Worm (Caenorhabditis elegans): ENCODE data around the gene ZK675.4.
A peak's percentile ranks its signal among the peaks of the same experiment; 100 is the strongest.

The ZK675.4 gene

DNA sequence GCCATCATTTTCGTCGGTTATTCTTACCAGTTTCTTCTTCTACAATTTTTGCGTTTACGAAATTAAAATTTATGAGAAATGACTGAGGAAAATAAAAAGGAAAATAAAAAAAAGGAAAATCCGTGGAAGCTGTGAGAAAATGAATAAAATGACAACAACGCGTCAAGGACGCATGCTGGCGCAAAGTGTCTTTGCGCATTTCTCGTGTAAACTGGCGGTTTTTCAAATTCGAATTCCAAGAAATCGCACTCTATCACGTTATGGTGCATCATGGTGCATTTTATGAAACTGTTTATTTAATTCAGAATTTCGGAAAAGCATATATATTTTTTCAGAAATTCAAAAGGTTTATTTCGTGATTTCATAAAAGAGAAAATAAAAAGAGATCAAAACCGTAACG lies 34.1 kb downstream of the ZK675.4 start, which contains the start of gene dbt-1 (continued):
- TF ChIP-seq lin-11 (tag; optimal IDR thresholded peaks at IDR 0.05), result peak; percentile 76
- peak; percentile 21 for TF ChIP-seq snpc-4 (tag; optimal IDR thresholded peaks at IDR 0.05)
- no peak for TF ChIP-seq peb-1 (tag; optimal IDR thresholded peaks at IDR 0.05)
- TF ChIP-seq ZK546.5 (tag; optimal IDR thresholded peaks at IDR 0.05), result no peak
- no peak for TF ChIP-seq unc-62 (GFP tag; optimal IDR thresholded peaks at IDR 0.05)

DNA sequence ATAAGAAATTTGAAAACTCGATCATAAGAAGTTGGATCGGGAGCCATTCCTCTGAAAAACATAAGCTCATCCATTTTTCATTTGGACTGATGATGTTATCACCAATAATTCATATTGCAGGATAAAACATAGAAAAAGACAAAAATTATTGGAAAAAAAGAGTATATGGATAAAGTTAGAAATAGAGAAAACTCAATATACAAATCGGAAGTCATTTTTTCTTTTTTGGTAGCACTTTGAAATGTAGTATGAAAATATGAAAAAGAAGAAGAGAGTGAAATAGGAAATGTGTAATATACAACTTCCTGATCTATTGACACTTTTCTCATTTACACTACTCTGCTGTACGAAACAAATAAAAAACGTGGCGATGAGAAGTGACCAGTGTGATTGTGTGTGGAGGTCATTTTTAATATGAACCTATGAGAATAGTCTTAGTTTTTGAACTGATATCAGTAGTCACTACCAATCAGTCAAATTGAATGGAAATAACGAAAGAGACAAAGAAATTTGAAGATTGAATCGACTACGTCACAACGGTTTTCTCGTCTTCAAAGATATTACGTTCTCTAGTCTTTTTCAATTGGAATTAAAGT lies 35.8 kb downstream of the ZK675.4 start, which contains the start of gene ZK669.5:
ZK669.5 (minus strand) TSS at position 51 of the 596 bp plus-strand sequence.
- TF ChIP-seq lin-11 (tag; optimal IDR thresholded peaks at IDR 0.05) (no peak), nhr-129 (tag; optimal IDR thresholded peaks at IDR 0.05) (no peak), nhr-77 (tag; optimal IDR thresholded peaks at IDR 0.05) (no peak), sma-9 (GFP tag; optimal IDR thresholded peaks at IDR 0.05) (peak; percentile 45), sma-9 (tag; optimal IDR thresholded peaks at IDR 0.05) (no peak), zag-1 (tag; optimal IDR thresholded peaks at IDR 0.05) (no peak), lsy-2 (tag; optimal IDR thresholded peaks at IDR 0.05) (no peak), lin-39 (tag; optimal IDR thresholded peaks at IDR 0.05) (no peak), nhr-25 (tag; optimal IDR thresholded peaks at IDR 0.05) (peak; percentile 55), nhr-237 (tag; optimal IDR thresholded peaks at IDR 0.05) (no peak), unc-39 (tag; optimal IDR thresholded peaks at IDR 0.05) (no peak), mab-5 (tag; optimal IDR thresholded peaks at IDR 0.05) (no peak), R02D3.7 (tag; optimal IDR thresholded peaks at IDR 0.05) (no peak), mdl-1 (tag; optimal IDR thresholded peaks at IDR 0.05) (no peak), aly-2 (tag; optimal IDR thresholded peaks at IDR 0.05) (no peak), mbf-1 (tag; optimal IDR thresholded peaks at IDR 0.05) (no peak), sma-3 (GFP tag; optimal IDR thresholded peaks at IDR 0.05) (no peak), elt-1 (tag; optimal IDR thresholded peaks at IDR 0.05) (no peak), gmeb-1 (tag; optimal IDR thresholded peaks at IDR 0.05) (no peak), crh-2 (tag; optimal IDR thresholded peaks at IDR 0.05) (peak; percentile 54), nhr-23 (tag; optimal IDR thresholded peaks at IDR 0.05) (no peak), unc-62 (GFP tag; optimal IDR thresholded peaks at IDR 0.05) (no peak), egl-27 (tag; optimal IDR thresholded peaks at IDR 0.05) (no peak), ceh-82 (tag; optimal IDR thresholded peaks at IDR 0.05) (no peak), ZK546.5 (tag; optimal IDR thresholded peaks at IDR 0.05) (no peak), nhr-21 (tag; optimal IDR thresholded peaks at IDR 0.05) (no peak), F13H6.1 (tag; optimal IDR thresholded peaks at IDR 0.05) (no peak), skn-1 (tag; optimal IDR thresholded peaks at IDR 0.05) (no peak)

DNA sequence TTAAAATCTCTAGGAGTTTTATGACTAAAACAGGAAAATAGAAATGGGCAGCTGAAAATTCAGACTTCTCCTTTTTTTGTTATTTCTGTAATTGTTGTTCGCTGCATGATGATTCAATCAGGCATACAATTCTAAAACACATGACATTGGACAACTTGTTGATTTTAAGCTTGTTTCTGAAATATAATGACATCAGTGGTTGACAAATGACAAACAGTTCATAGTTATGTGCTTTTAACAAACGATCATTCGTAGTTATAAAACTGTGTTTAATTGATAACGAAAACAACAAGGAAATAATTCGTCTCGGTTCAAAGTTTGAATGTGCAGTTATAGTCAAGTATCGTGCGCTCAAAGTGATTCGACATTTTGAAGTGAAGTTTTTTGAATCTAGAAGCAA lies 37.2 kb downstream of the ZK675.4 start:
- TF ChIP-seq mab-5 (tag; optimal IDR thresholded peaks at IDR 0.05) (no peak), elt-1 (tag; optimal IDR thresholded peaks at IDR 0.05) (no peak), nhr-25 (tag; optimal IDR thresholded peaks at IDR 0.05) (no peak), fos-1 (tag; optimal IDR thresholded peaks at IDR 0.05) (no peak)

DNA sequence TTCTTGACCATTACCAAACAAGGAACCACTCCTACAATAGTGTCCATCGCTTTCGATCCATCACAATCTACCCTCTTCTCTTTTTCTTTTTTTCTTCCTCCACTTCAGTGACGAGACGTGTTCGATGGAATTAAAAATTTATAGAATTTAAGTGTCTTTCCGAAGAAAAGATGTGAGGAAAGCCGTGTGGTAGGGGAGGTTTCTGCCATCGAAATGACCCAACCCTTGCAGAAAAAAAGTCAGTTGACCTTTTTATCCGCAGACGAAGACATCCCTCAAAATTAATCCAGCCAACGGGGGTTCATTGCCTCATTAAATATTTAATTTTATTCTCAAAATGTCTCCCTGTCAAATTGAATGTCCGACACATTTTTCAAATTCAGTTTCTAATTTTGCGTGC lies 44.4 kb downstream of the ZK675.4 start:
- TF ChIP-seq unc-62 (GFP tag; optimal IDR thresholded peaks at IDR 0.05) (no peak), unc-55 (GFP tag; optimal IDR thresholded peaks at IDR 0.05) (peak; percentile 46)

DNA sequence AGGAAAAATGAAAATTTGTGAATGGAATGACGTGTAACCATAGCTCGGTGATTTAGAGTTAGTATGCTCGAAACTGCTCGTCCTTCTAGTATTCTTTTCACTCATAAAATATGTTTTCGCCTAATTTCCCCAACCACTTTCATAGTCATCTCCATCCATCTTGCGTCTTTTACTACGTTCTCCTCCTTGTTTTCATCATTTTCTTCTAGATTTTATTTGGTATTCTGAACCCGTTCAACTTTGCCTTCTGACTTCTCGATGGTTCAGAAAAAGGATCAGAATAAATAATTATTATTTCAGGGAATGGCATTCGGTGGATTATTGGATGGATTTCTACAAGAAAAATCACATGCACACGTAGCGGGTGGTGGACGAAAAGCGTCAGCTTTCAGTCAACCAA lies 47.4 kb downstream of the ZK675.4 start, which contains the start of gene C04H4.1:
C04H4.1 (plus strand) TSS at position 301 of the 400 bp plus-strand sequence.
- TF ChIP-seq nhr-6 (tag; optimal IDR thresholded peaks at IDR 0.05) (no peak), F13H6.1 (tag; optimal IDR thresholded peaks at IDR 0.05) (no peak), snpc-4 (tag; optimal IDR thresholded peaks at IDR 0.05) (no peak), nhr-10 (tag; optimal IDR thresholded peaks at IDR 0.05) (no peak), unc-62 (GFP tag; optimal IDR thresholded peaks at IDR 0.05) (no peak), ceh-82 (tag; optimal IDR thresholded peaks at IDR 0.05) (no peak), elt-1 (tag; optimal IDR thresholded peaks at IDR 0.05) (no peak), nhr-25 (tag; optimal IDR thresholded peaks at IDR 0.05) (no peak), lin-39 (tag; optimal IDR thresholded peaks at IDR 0.05) (no peak), nhr-21 (tag; optimal IDR thresholded peaks at IDR 0.05) (no peak), nhr-129 (tag; optimal IDR thresholded peaks at IDR 0.05) (no peak), unc-39 (tag; optimal IDR thresholded peaks at IDR 0.05) (no peak)
